Fruit fly (Drosophila melanogaster) Kc167 (cell line): Measurements from ENCODE around the gene CG5181.

ENCODE experiments used
- Myc ChIP-seq: fragments of >200 bp; optimal IDR thresholded peaks from 2 replicates; lab custom pipeline; 2017; ENCODE audit warnings: missing external identifiers
- Sin3A ChIP-seq: fragments of >200 bp; optimal IDR thresholded peaks from 2 replicates; lab custom pipeline; 2018; ENCODE audit warnings: missing external identifiers
- h ChIP-seq: fragments of >200 bp; optimal IDR thresholded peaks from 3 replicates; lab custom pipeline; 2018; ENCODE audit warnings: missing external identifiers
- insv ChIP-seq: fragments of >200 bp; optimal IDR thresholded peaks from 3 replicates; lab custom pipeline; 2018; ENCODE audit warnings: missing external identifiers
- psq ChIP-seq: fragments of >200 bp; optimal IDR thresholded peaks from 2 replicates; lab custom pipeline; 2017; ENCODE audit warnings: missing external identifiers
- ttk ChIP-seq: sonication (Bioruptor generic); optimal IDR thresholded peaks from 2 replicates; lab custom pipeline; 2017; ENCODE audit warnings: missing external identifiers

dm6 chr2L:7386555-7387420 lies 22.8 kb downstream of the CG5181 start:
- no peak for TF ChIP-seq psq
- TF ChIP-seq h (lab: Kevin White, UChicago) = no peak
- TF ChIP-seq Sin3A (lab: Kevin White, UChicago) = no peak
- no peak for TF ChIP-seq insv (lab: Kevin White, UChicago)
- no peak for TF ChIP-seq ttk (lab: Kevin White, UChicago)
- TF ChIP-seq Myc (lab: Kevin White, UChicago) = no peak
